Fruit fly (Drosophila melanogaster) whole organism, embryonic: ENCODE measurements around the gene side-IV.

Source experiments
- Asciz ChIP-seq: fragments of 200-800 bp; sonication (Bioruptor generic); optimal IDR thresholded peaks from 2 replicates; lab custom pipeline; 2017; ENCODE audit warnings: missing biosample characterization, mild to moderate bottlenecking, missing genetic modification characterization, missing genetic modification reagents
- CG12155 ChIP-seq: fragments of 200-800 bp; sonication (Bioruptor generic); optimal IDR thresholded peaks from 3 replicates; lab custom pipeline; 2016; ENCODE audit warnings: missing biosample characterization, missing genetic modification characterization
- CG12744 ChIP-seq: fragments of 200-800 bp; sonication (Bioruptor generic); optimal IDR thresholded peaks from 2 replicates; lab custom pipeline; 2016; ENCODE audit warnings: missing biosample characterization, missing genetic modification characterization
- CG13287 ChIP-seq: fragments of 200-800 bp; sonication (Bioruptor generic); IDR thresholded peaks from 2 replicates; pipeline ENCODE4 v1.3.6; 2022; ENCODE audit warnings: missing biosample characterization, missing genetic modification characterization; ENCODE audit not compliant: partially characterized antibody
- CG13894 ChIP-seq: fragments of 200-800 bp; sonication (Bioruptor generic); optimal IDR thresholded peaks from 3 replicates; lab custom pipeline; 2018; ENCODE audit warnings: missing biosample characterization, mild to moderate bottlenecking, missing genetic modification characterization, moderate library complexity
- CG16863 ChIP-seq: fragments of 200-800 bp; sonication (Bioruptor generic); optimal IDR thresholded peaks from 3 replicates; lab custom pipeline; 2016; ENCODE audit warnings: missing biosample characterization, missing genetic modification characterization
- CG17359 ChIP-seq: fragments of 200-800 bp; sonication (Bioruptor generic); optimal IDR thresholded peaks from 3 replicates; lab custom pipeline; 2018; ENCODE audit warnings: missing biosample characterization, mild to moderate bottlenecking, missing genetic modification characterization, moderate library complexity
- CG17612 ChIP-seq: fragments of 200-800 bp; sonication (Bioruptor generic); IDR thresholded peaks from 2 replicates; pipeline ENCODE4 v1.3.6; 2022; ENCODE audit warnings: missing biosample characterization, missing genetic modification characterization
- CG18619 ChIP-seq: fragments of 200-800 bp; sonication (Bioruptor generic); optimal IDR thresholded peaks from 3 replicates; lab custom pipeline; 2017; ENCODE audit warnings: missing biosample characterization, mild to moderate bottlenecking, missing genetic modification characterization
- CG18764 ChIP-seq: fragments of 200-800 bp; sonication (Bioruptor generic); optimal IDR thresholded peaks from 3 replicates; lab custom pipeline; 2016; ENCODE audit warnings: missing biosample characterization, missing genetic modification characterization
- CG2889 ChIP-seq: fragments of 200-800 bp; sonication (Bioruptor generic); IDR thresholded peaks from 3 replicates; pipeline ENCODE4 v1.3.6; 2022; ENCODE audit warnings: missing biosample characterization, missing genetic modification characterization
- CG31441 ChIP-seq: fragments of 200-800 bp; sonication (Bioruptor generic); IDR thresholded peaks from 2 replicates; pipeline ENCODE4 v1.3.6; 2022; ENCODE audit warnings: missing biosample characterization, missing genetic modification characterization
- CG3163 ChIP-seq: fragments of 200-800 bp; sonication (Bioruptor generic); optimal IDR thresholded peaks from 3 replicates; lab custom pipeline; 2016; ENCODE audit warnings: missing biosample characterization, missing genetic modification characterization
- CG4730 ChIP-seq: fragments of 200-800 bp; sonication (Bioruptor generic); IDR thresholded peaks from 2 replicates; pipeline ENCODE4 v1.3.6; 2022; ENCODE audit warnings: missing biosample characterization, missing genetic modification characterization
- CG6654 ChIP-seq: fragments of 200-800 bp; sonication (Bioruptor generic); optimal IDR thresholded peaks from 2 replicates; lab custom pipeline; 2017; ENCODE audit warnings: missing biosample characterization, mild to moderate bottlenecking, missing genetic modification characterization
- CG6765 ChIP-seq: fragments of 200-800 bp; sonication (Bioruptor generic); optimal IDR thresholded peaks from 3 replicates; lab custom pipeline; 2017; ENCODE audit warnings: missing biosample characterization, mild to moderate bottlenecking, missing genetic modification characterization
- Dip2 ChIP-seq: fragments of 200-800 bp; sonication (Bioruptor generic); IDR thresholded peaks from 2 replicates; pipeline ENCODE4 v1.3.6; 2022; ENCODE audit warnings: missing biosample characterization, missing genetic modification characterization
- Doc2 ChIP-seq: fragments of 200-800 bp; sonication (Bioruptor generic); IDR thresholded peaks from 2 replicates; pipeline ENCODE4 v1.3.6; 2022; ENCODE audit warnings: missing biosample characterization, missing genetic modification characterization
- Ets65A ChIP-seq: fragments of 200-800 bp; sonication (Bioruptor generic); peaks from one replicate; lab custom pipeline; 2016; ENCODE audit warnings: missing biosample characterization, missing genetic modification characterization
- H15 ChIP-seq: fragments of 200-800 bp; sonication (Bioruptor generic); IDR thresholded peaks from 3 replicates; pipeline ENCODE4 v1.3.6; 2022; ENCODE audit warnings: missing biosample characterization, missing genetic modification characterization
- H2.0 ChIP-seq: fragments of 200-800 bp; sonication (Bioruptor generic); IDR thresholded peaks from 2 replicates; pipeline ENCODE4 v1.3.6; 2022; ENCODE audit warnings: missing biosample characterization, missing genetic modification characterization
- Hr39 ChIP-seq: fragments of >200 bp; optimal IDR thresholded peaks from 2 replicates; lab custom pipeline; 2017
- Lhr ChIP-seq: fragments of 200-800 bp; sonication (Bioruptor generic); optimal IDR thresholded peaks from 3 replicates; lab custom pipeline; 2017; ENCODE audit warnings: mild to moderate bottlenecking, missing biosample characterization, missing genetic modification reagents, missing genetic modification characterization
- Mad ChIP-seq: fragments of 200-800 bp; sonication (Bioruptor generic); optimal IDR thresholded peaks from 2 replicates; lab custom pipeline; 2016; ENCODE audit warnings: missing biosample characterization, missing genetic modification characterization
- Side ChIP-seq: fragments of 200-800 bp; sonication (Bioruptor generic); optimal IDR thresholded peaks from 2 replicates; lab custom pipeline; 2016; ENCODE audit warnings: missing biosample characterization, missing genetic modification characterization
- Usf ChIP-seq: fragments of 200-800 bp; sonication (Bioruptor generic); optimal IDR thresholded peaks from 2 replicates; lab custom pipeline; 2017; ENCODE audit warnings: missing genotype, missing biosample characterization, missing genetic modification characterization
- ab ChIP-seq: fragments of 200-800 bp; sonication (Bioruptor generic); optimal IDR thresholded peaks from 2 replicates; lab custom pipeline; 2016; ENCODE audit warnings: missing biosample characterization, missing genetic modification characterization
- abd-A ChIP-seq: fragments of 200-800 bp; sonication (Bioruptor generic); optimal IDR thresholded peaks from 3 replicates; lab custom pipeline; 2019; ENCODE audit warnings: missing biosample characterization, mild to moderate bottlenecking, missing genetic modification characterization, moderate library complexity
- ac ChIP-seq: fragments of 200-800 bp; sonication (Bioruptor generic); optimal IDR thresholded peaks from 3 replicates; lab custom pipeline; 2017; ENCODE audit warnings: missing biosample characterization, mild to moderate bottlenecking, missing genetic modification characterization
- ash1 ChIP-seq: fragments of 200-800 bp; sonication (Bioruptor generic); optimal IDR thresholded peaks from 2 replicates; lab custom pipeline; 2018; ENCODE audit warnings: missing biosample characterization, mild to moderate bottlenecking, missing genetic modification characterization
- bigmax ChIP-seq: fragments of 200-800 bp; sonication (Bioruptor generic); optimal IDR thresholded peaks from 2 replicates; lab custom pipeline; 2018; ENCODE audit warnings: missing biosample characterization, mild to moderate bottlenecking, missing genetic modification characterization
- caup ChIP-seq: fragments of 200-800 bp; sonication (Bioruptor generic); optimal IDR thresholded peaks from 3 replicates; lab custom pipeline; 2017; ENCODE audit warnings: missing biosample characterization, mild to moderate bottlenecking, missing genetic modification characterization, moderate library complexity; ENCODE audit not compliant: severe bottlenecking
- disco-r ChIP-seq: fragments of 200-800 bp; sonication (Bioruptor generic); optimal IDR thresholded peaks from 2 replicates; lab custom pipeline; 2016; ENCODE audit warnings: missing biosample characterization, missing genetic modification characterization
- fd102C ChIP-seq: fragments of 200-800 bp; sonication (Bioruptor generic); optimal IDR thresholded peaks from 2 replicates; lab custom pipeline; 2018; ENCODE audit warnings: missing biosample characterization, mild to moderate bottlenecking, missing genetic modification characterization, moderate library complexity
- ftz-f1 ChIP-seq: fragments of 200-800 bp; sonication (Bioruptor generic); optimal IDR thresholded peaks from 2 replicates; lab custom pipeline; 2016; ENCODE audit warnings: missing biosample characterization, missing genetic modification characterization
- gro ChIP-seq: fragments of 200-800 bp; sonication (Bioruptor generic); optimal IDR thresholded peaks from 2 replicates; lab custom pipeline; 2016; ENCODE audit warnings: missing biosample characterization, missing genetic modification characterization
- insv ChIP-seq, 2 experiments: fragments of 200-800 bp; sonication (Bioruptor generic); optimal IDR thresholded peaks; 3 replicates each; lab custom pipeline; 2016 to 2018; ENCODE audit warnings: missing biosample characterization in 2 of 2, missing genetic modification characterization in 2 of 2
- jigr1 ChIP-seq: fragments of 200-800 bp; sonication (Bioruptor generic); IDR thresholded peaks from 3 replicates; pipeline ENCODE4 v1.3.6; 2022; ENCODE audit warnings: missing biosample characterization, missing genetic modification characterization
- odd ChIP-seq: fragments of 200-800 bp; sonication (Bioruptor generic); optimal IDR thresholded peaks from 2 replicates; lab custom pipeline; 2017; ENCODE audit warnings: missing biosample characterization, mild to moderate bottlenecking, missing genetic modification characterization
- pho ChIP-seq: fragments of 200-800 bp; sonication (Bioruptor generic); optimal IDR thresholded peaks from 2 replicates; lab custom pipeline; 2016; ENCODE audit warnings: missing biosample characterization, missing genetic modification characterization
- prd ChIP-seq, 3 experiments: fragments of >200 bp in 2 of 3; fragments of 200-800 bp in 1 of 3; sonication (Bioruptor generic) in 1 of 3; optimal IDR thresholded peaks in 2 of 3; IDR thresholded peaks in 1 of 3; 2 replicates in 2 of 3; 3 replicates in 1 of 3; pipeline versions ENCODE4 v1.3.6 to Lab custom; 2017 to 2022; ENCODE audit warnings: missing biosample characterization in 1 of 3, missing genetic modification characterization in 1 of 3
- pros ChIP-seq: fragments of 200-800 bp; sonication (Bioruptor generic); optimal IDR thresholded peaks from 3 replicates; lab custom pipeline; 2019; ENCODE audit warnings: missing biosample characterization, mild to moderate bottlenecking, missing genetic modification characterization, moderate library complexity
- psq ChIP-seq: fragments of 200-800 bp; sonication (Bioruptor generic); optimal IDR thresholded peaks from 2 replicates; lab custom pipeline; 2017; ENCODE audit warnings: missing biosample characterization, missing genetic modification characterization
- ro ChIP-seq: fragments of 200-800 bp; sonication (Bioruptor generic); IDR thresholded peaks from 2 replicates; pipeline ENCODE4 v1.3.6; 2022; ENCODE audit warnings: missing biosample characterization, missing genetic modification characterization
- shn ChIP-seq: fragments of 200-800 bp; sonication (Bioruptor generic); optimal IDR thresholded peaks from 3 replicates; lab custom pipeline; 2016; ENCODE audit warnings: missing biosample characterization, missing genetic modification characterization
- tgo ChIP-seq: fragments of 200-800 bp; sonication (Bioruptor generic); IDR thresholded peaks from 3 replicates; pipeline ENCODE4 v1.3.6; 2022; ENCODE audit warnings: missing biosample characterization, missing genetic modification characterization
- tll ChIP-seq, 2 experiments: fragments of 200-800 bp in 1 of 2; fragments of >200 bp in 1 of 2; sonication (Bioruptor generic) in 1 of 2; optimal IDR thresholded peaks; 2 replicates each; lab custom pipeline; 2017 to 2019; ENCODE audit warnings: missing biosample characterization in 2 of 2, missing genetic modification characterization in 2 of 2, mild to moderate bottlenecking in 1 of 2, moderate library complexity in 1 of 2
- trem ChIP-seq: fragments of 200-800 bp; optimal IDR thresholded peaks from 3 replicates; lab custom pipeline; 2019; ENCODE audit warnings: missing biosample characterization, mild to moderate bottlenecking, missing genetic modification characterization, moderate library complexity
- trh ChIP-seq: fragments of 200-800 bp; sonication (Bioruptor generic); optimal IDR thresholded peaks from 2 replicates; lab custom pipeline; 2016; ENCODE audit warnings: missing biosample characterization, missing genetic modification characterization
- tup ChIP-seq: fragments of 200-800 bp; sonication (Bioruptor generic); optimal IDR thresholded peaks from 2 replicates; lab custom pipeline; 2016; ENCODE audit warnings: missing biosample characterization, mild to moderate bottlenecking, missing genetic modification characterization, moderate library complexity
- twi ChIP-seq: fragments of 200-800 bp; optimal IDR thresholded peaks from 2 replicates; lab custom pipeline; 2019; ENCODE audit warnings: missing biosample characterization, mild to moderate bottlenecking, missing genetic modification characterization, moderate library complexity

side-IV gene

dm6 chr3R:13453955-13454354 lies 3.6 kb downstream of the side-IV start (continued):
- no peak for TF ChIP-seq Hr39 (lab: Kevin White, UChicago)
- no peak for TF ChIP-seq insv (GFP tag; optimal IDR thresholded peaks at IDR 0.05; lab: Kevin White, UChicago)
- no peak for TF ChIP-seq ab
- TF ChIP-seq CG3163 (GFP tag; lab: Kevin White, UChicago), result no peak
- TF ChIP-seq H2.0 (GFP tag; lab: Robert Waterston, UW), result peak; percentile 56
- TF ChIP-seq ftz-f1, result no peak
- peak; percentile 78; the same call in 1 of the 2 replicates for TF ChIP-seq CG31441 (GFP tag; lab: Robert Waterston, UW)
- TF ChIP-seq disco-r (GFP tag; lab: Kevin White, UChicago), result no peak
- 0 out of 3 replicates have a peak, but pooled peaks have one; percentile 22 for TF ChIP-seq jigr1 (GFP tag; lab: Robert Waterston, UW)
- no peak for TF ChIP-seq CG18764 (GFP tag; lab: Kevin White, UChicago)
- TF ChIP-seq gro (GFP tag; lab: Kevin White, UChicago), result peak; percentile 77
- TF ChIP-seq Usf (GFP tag; lab: Kevin White, UChicago), result peak; percentile 44
- peak; percentile 30 for TF ChIP-seq Asciz (GFP tag; lab: Kevin White, UChicago)
- no peak for TF ChIP-seq ac (GFP tag; lab: Kevin White, UChicago)
- TF ChIP-seq Doc2, result no peak
- no peak for TF ChIP-seq bigmax (GFP tag; lab: Kevin White, UChicago)
- TF ChIP-seq CG4730 (GFP tag; lab: Robert Waterston, UW), result peak; percentile 79
- peak; percentile 13 for TF ChIP-seq CG6654
- peak; percentile 49 for TF ChIP-seq pho (GFP tag; lab: Kevin White, UChicago)
- TF ChIP-seq abd-A (tag; lab: Kevin White, UChicago), result peak; percentile 62
- peak; percentile 7 for TF ChIP-seq trh (GFP tag; lab: Kevin White, UChicago)
- TF ChIP-seq fd102C (GFP tag; lab: Kevin White, UChicago), result no peak
- TF ChIP-seq CG6765 (GFP tag; lab: Kevin White, UChicago), result peak; percentile 45
- TF ChIP-seq caup (GFP tag; lab: Kevin White, UChicago), result peak; percentile 71
- TF ChIP-seq CG16863 (GFP tag; lab: Kevin White, UChicago), result peak; percentile 46
- peak; percentile 79 for TF ChIP-seq tgo (GFP tag; lab: Robert Waterston, UW)
- TF ChIP-seq prd (optimal IDR thresholded peaks at IDR 0.05; lab: Kevin White, UChicago), result no peak
- TF ChIP-seq prd (GFP tag; IDR thresholded peaks at IDR 0.05; lab: Robert Waterston, UW), result peak; percentile 69
- peak; percentile 57 for TF ChIP-seq CG12155 (GFP tag; lab: Kevin White, UChicago)
- no peak for TF ChIP-seq tup (GFP tag; lab: Kevin White, UChicago)
- no peak for TF ChIP-seq Mad
- peak; percentile 77 for TF ChIP-seq CG17359 (tag; lab: Kevin White, UChicago)
- no peak for TF ChIP-seq tll (GFP tag; optimal IDR thresholded peaks at IDR 0.05; lab: Kevin White, UChicago)
- TF ChIP-seq CG17612 (GFP tag; lab: Robert Waterston, UW), result peak; percentile 49; the same call in 1 of the 2 replicates
- TF ChIP-seq ro (GFP tag; lab: Robert Waterston, UW), result no peak
- TF ChIP-seq Side, result peak; percentile 41
- TF ChIP-seq psq (GFP tag; lab: Kevin White, UChicago), result no peak
- peak; percentile 44 for TF ChIP-seq CG13894
- peak; percentile 10 for TF ChIP-seq twi (tag; lab: Kevin White, UChicago)
- TF ChIP-seq Lhr (GFP tag; lab: Kevin White, UChicago), result no peak
- TF ChIP-seq pros (GFP tag; lab: Kevin White, UChicago), result no peak
- peak; percentile 29 for TF ChIP-seq odd (GFP tag; lab: Kevin White, UChicago)
- peak; percentile 54; the same call in 1 of the 3 replicates for TF ChIP-seq CG2889 (GFP tag; lab: Robert Waterston, UW)
- peak; percentile 28 for TF ChIP-seq shn (GFP tag; lab: Kevin White, UChicago)
- peak; percentile 64 for TF ChIP-seq CG18619 (GFP tag; lab: Kevin White, UChicago)
- no peak for TF ChIP-seq CG13287 (GFP tag; lab: Robert Waterston, UW)
- no peak for TF ChIP-seq Dip2 (GFP tag; lab: Robert Waterston, UW)
- TF ChIP-seq trem (tag; lab: Kevin White, UChicago), result peak; percentile 26
- TF ChIP-seq H15, result 0 out of 3 replicates have a peak, but pooled peaks have one; percentile 53
- no peak for TF ChIP-seq ash1 (GFP tag; lab: Kevin White, UChicago)
- peak; percentile 46 for TF ChIP-seq Ets65A (GFP tag; lab: Kevin White, UChicago)
- TF ChIP-seq CG12744 (GFP tag; lab: Kevin White, UChicago), result peak; percentile 41
